Worm (Caenorhabditis elegans) whole organism, L1 larva: ENCODE data around the gene ins-10.

ENCODE experiments used
- Y116A8C.19 ChIP-seq: sonication (generic microtip); optimal IDR thresholded peaks from 2 replicates; lab custom pipeline; 2016; ENCODE audit warnings: missing compliant biosample characterization, missing genetic modification characterization, borderline replicate concordance
- aha-1 ChIP-seq: fragments of 150-350 bp; optimal IDR thresholded peaks from 2 replicates; lab custom pipeline; 2014; ENCODE audit warnings: missing biosample characterization, missing genetic modification characterization
- ama-1 ChIP-seq: fragments of 150-350 bp; optimal IDR thresholded peaks from 2 replicates; lab custom pipeline; 2014
- blmp-1 ChIP-seq: fragments of 150-350 bp; optimal IDR thresholded peaks from 2 replicates; lab custom pipeline; 2014; ENCODE audit warnings: missing biosample characterization, missing genetic modification characterization
- ceh-88 ChIP-seq: fragments of 200-800 bp; sonication (Bioruptor generic); IDR thresholded peaks from 2 replicates; pipeline ENCODE4 v1.3.6; 2022; ENCODE audit warnings: missing genetic modification characterization, missing compliant biosample characterization
- dsc-1 ChIP-seq: sonication (generic microtip); optimal IDR thresholded peaks from 2 replicates; lab custom pipeline; 2016; ENCODE audit warnings: mild to moderate bottlenecking, missing genetic modification characterization, missing compliant biosample characterization
- egl-13 ChIP-seq: sonication (generic microtip); optimal IDR thresholded peaks from 2 replicates; lab custom pipeline; 2016; ENCODE audit warnings: missing genotype, missing genetic modification reagents, missing genetic modification characterization, missing compliant biosample characterization
- elt-2 ChIP-seq: sonication (generic microtip); optimal IDR thresholded peaks from 2 replicates; lab custom pipeline; 2016; ENCODE audit warnings: missing genetic modification characterization, mild to moderate bottlenecking, inconsistent platforms, missing compliant biosample characterization, missing genetic modification reagents
- fkh-8 ChIP-seq: sonication (generic microtip); optimal IDR thresholded peaks from 2 replicates; lab custom pipeline; 2016; ENCODE audit warnings: mild to moderate bottlenecking, missing genetic modification characterization, missing compliant biosample characterization
- fos-1 ChIP-seq: fragments of 150-350 bp; optimal IDR thresholded peaks from 2 replicates; lab custom pipeline; 2014; ENCODE audit warnings: missing biosample characterization, missing genetic modification characterization
- grh-1 ChIP-seq: fragments of 200-800 bp; sonication (Bioruptor generic); IDR thresholded peaks from 2 replicates; pipeline ENCODE4 v1.3.6; 2022; ENCODE audit warnings: missing genetic modification reagents, missing genetic modification characterization, missing compliant biosample characterization
- hlh-17 ChIP-seq: fragments of 200-800 bp; sonication (Bioruptor generic); optimal IDR thresholded peaks from 2 replicates; lab custom pipeline; 2018; ENCODE audit warnings: missing genetic modification characterization, mild to moderate bottlenecking, missing compliant biosample characterization, moderate library complexity, borderline replicate concordance
- hlh-4 ChIP-seq: sonication (generic microtip); optimal IDR thresholded peaks from 2 replicates; lab custom pipeline; 2016; ENCODE audit warnings: mild to moderate bottlenecking, missing genetic modification characterization, missing compliant biosample characterization
- jun-1 ChIP-seq: fragments of 150-350 bp; optimal IDR thresholded peaks from 2 replicates; lab custom pipeline; 2014; ENCODE audit warnings: missing biosample characterization, missing genetic modification reagents, missing genetic modification characterization
- lin-14 ChIP-seq: fragments of 200-800 bp; sonication (Bioruptor generic); optimal IDR thresholded peaks from 2 replicates; lab custom pipeline; 2018; ENCODE audit warnings: mild to moderate bottlenecking, missing genetic modification characterization, moderate library complexity, missing compliant biosample characterization
- lin-15B ChIP-seq: fragments of 150-350 bp; sonication (generic microtip); optimal IDR thresholded peaks from 3 replicates; lab custom pipeline; 2014; ENCODE audit warnings: missing biosample characterization, missing genetic modification characterization
- lir-3 ChIP-seq: sonication (generic microtip); optimal IDR thresholded peaks from 2 replicates; lab custom pipeline; 2016; ENCODE audit warnings: mild to moderate bottlenecking, missing genetic modification characterization, moderate library complexity, missing compliant biosample characterization; ENCODE audit not compliant: poor library complexity
- mep-1 ChIP-seq: fragments of 150-350 bp; optimal IDR thresholded peaks from 2 replicates; lab custom pipeline; 2014; ENCODE audit warnings: missing biosample characterization, missing genetic modification characterization
- nhr-12 ChIP-seq: sonication (generic microtip); optimal IDR thresholded peaks from 2 replicates; lab custom pipeline; 2017; ENCODE audit warnings: missing biosample characterization, missing genetic modification characterization
- nhr-19 ChIP-seq: fragments of 200-800 bp; sonication (Bioruptor generic); conservative IDR thresholded peaks from 2 replicates; pipeline ENCODE4 v1.3.6; 2022; ENCODE audit warnings: missing genetic modification characterization, missing compliant biosample characterization
- nhr-20 ChIP-seq: sonication (generic microtip); optimal IDR thresholded peaks from 2 replicates; lab custom pipeline; 2016; ENCODE audit warnings: mild to moderate bottlenecking, missing genetic modification characterization, missing compliant biosample characterization
- nhr-237 ChIP-seq: fragments of 150-350 bp; optimal IDR thresholded peaks from 2 replicates; lab custom pipeline; 2014; ENCODE audit warnings: missing biosample characterization, missing genetic modification characterization
- nhr-47 ChIP-seq: sonication (generic microtip); optimal IDR thresholded peaks from 2 replicates; lab custom pipeline; 2016; ENCODE audit warnings: mild to moderate bottlenecking, missing genetic modification characterization, moderate library complexity, missing compliant biosample characterization
- nhr-71 ChIP-seq: sonication (generic microtip); optimal IDR thresholded peaks from 2 replicates; lab custom pipeline; 2016; ENCODE audit warnings: mild to moderate bottlenecking, missing genetic modification characterization, moderate library complexity, missing compliant biosample characterization
- nhr-76 ChIP-seq: sonication (generic microtip); optimal IDR thresholded peaks from 2 replicates; lab custom pipeline; 2017; ENCODE audit warnings: missing biosample characterization, missing genetic modification characterization
- nhr-84 ChIP-seq: sonication (generic microtip); optimal IDR thresholded peaks from 2 replicates; lab custom pipeline; 2017; ENCODE audit warnings: missing biosample characterization, missing genetic modification characterization
- nhr-85 ChIP-seq: sonication (generic microtip); peaks from one replicate; lab custom pipeline; 2016; ENCODE audit warnings: missing genetic modification characterization, inconsistent platforms, missing compliant biosample characterization
- nhr-90 ChIP-seq: sonication (generic microtip); optimal IDR thresholded peaks from 2 replicates; lab custom pipeline; 2016; ENCODE audit warnings: mild to moderate bottlenecking, missing genetic modification characterization, missing compliant biosample characterization; ENCODE audit not compliant: poor library complexity
- pax-3 ChIP-seq: fragments of 200-800 bp; sonication (Bioruptor generic); optimal IDR thresholded peaks from 2 replicates; lab custom pipeline; 2018; ENCODE audit warnings: mild to moderate bottlenecking, missing genetic modification characterization, moderate library complexity, missing compliant biosample characterization
- rnt-1 ChIP-seq: sonication (generic microtip); optimal IDR thresholded peaks from 2 replicates; lab custom pipeline; 2016; ENCODE audit warnings: mild to moderate bottlenecking, missing genetic modification characterization, moderate library complexity, missing compliant biosample characterization
- skn-1 ChIP-seq: fragments of 150-350 bp; optimal IDR thresholded peaks from 2 replicates; lab custom pipeline; 2014; ENCODE audit warnings: missing biosample characterization, missing genetic modification characterization
- snpc-4 ChIP-seq: fragments of 150-350 bp; optimal IDR thresholded peaks from 2 replicates; lab custom pipeline; 2014; ENCODE audit warnings: missing biosample characterization, missing genetic modification characterization
- sptf-1 ChIP-seq: fragments of 150-350 bp; optimal IDR thresholded peaks from 2 replicates; lab custom pipeline; 2014; ENCODE audit warnings: missing biosample characterization, missing genetic modification characterization
- sup-37 ChIP-seq: fragments of 200-800 bp; sonication (Bioruptor generic); optimal IDR thresholded peaks from 2 replicates; lab custom pipeline; 2018; ENCODE audit warnings: mild to moderate bottlenecking, missing genetic modification characterization, missing compliant biosample characterization
- tbx-2 ChIP-seq: sonication (generic microtip); optimal IDR thresholded peaks from 2 replicates; lab custom pipeline; 2016; ENCODE audit warnings: missing genetic modification characterization, missing compliant biosample characterization
- tlp-1 ChIP-seq: fragments of 150-350 bp; optimal IDR thresholded peaks from 2 replicates; lab custom pipeline; 2014; ENCODE audit warnings: missing biosample characterization, missing genetic modification characterization
- unc-30 ChIP-seq: sonication (generic microtip); optimal IDR thresholded peaks from 2 replicates; lab custom pipeline; 2017; ENCODE audit warnings: missing biosample characterization, missing genetic modification characterization
- unc-62 ChIP-seq: fragments of 150-350 bp; optimal IDR thresholded peaks from 2 replicates; lab custom pipeline; 2014; ENCODE audit warnings: missing biosample characterization, missing genetic modification reagents, missing genetic modification characterization
- unc-86 ChIP-seq: sonication (generic microtip); optimal IDR thresholded peaks from 2 replicates; lab custom pipeline; 2016; ENCODE audit warnings: missing genetic modification characterization, missing compliant biosample characterization
- unc-98 ChIP-seq: fragments of 200-800 bp; sonication (Bioruptor generic); IDR thresholded peaks from 2 replicates; pipeline ENCODE4 v1.3.6; 2022; ENCODE audit warnings: missing genetic modification characterization, missing compliant biosample characterization

The ins-10 gene

ce11 chrV:14033649-14034048, at the start of gene ins-10:
TSS of gene ins-10 (plus strand) at chrV:14033949.
- TF ChIP-seq hlh-4: no peak
- TF ChIP-seq pax-3 (tag; lab: Kevin White, UChicago): no peak
- no peak for TF ChIP-seq unc-86 (tag; lab: Kevin White, UChicago)
- TF ChIP-seq aha-1 (tag; lab: Kevin White, UChicago): no peak
- no peak for TF ChIP-seq nhr-20 (tag; lab: Kevin White, UChicago)
- no peak for TF ChIP-seq elt-2 (tag; lab: Kevin White, UChicago)
- no peak for TF ChIP-seq hlh-17
- no peak for TF ChIP-seq unc-62 (GFP tag; lab: Kevin White, UChicago)
- no peak for TF ChIP-seq nhr-76 (tag; lab: Kevin White, UChicago)
- no peak for TF ChIP-seq tbx-2 (tag; lab: Kevin White, UChicago)
- TF ChIP-seq nhr-85 (tag; lab: Kevin White, UChicago): no peak
- TF ChIP-seq tlp-1 (tag; lab: Kevin White, UChicago): no peak
- TF ChIP-seq snpc-4: no peak
- no peak for TF ChIP-seq rnt-1 (tag; lab: Kevin White, UChicago)
- TF ChIP-seq unc-30 (tag; lab: Kevin White, UChicago): no peak
- TF ChIP-seq nhr-84: no peak
- no peak for TF ChIP-seq mep-1
- no peak for TF ChIP-seq sptf-1 (tag; lab: Kevin White, UChicago)
- no peak for TF ChIP-seq nhr-12 (tag; lab: Kevin White, UChicago)

ce11 chrV:13984828-13985227, 48.9 kb upstream of the ins-10 start, which contains the start of gene end-1:
TSS of gene end-1 (plus strand) at chrV:13985128.
- TF ChIP-seq ama-1 (lab: Kevin White, UChicago) (no peak), Y116A8C.19 (tag; lab: Kevin White, UChicago) (no peak), unc-98 (GFP tag; lab: Robert Waterston, UW) (no peak), skn-1 (no peak), sup-37 (GFP tag; lab: Kevin White, UChicago) (no peak), lir-3 (tag; lab: Kevin White, UChicago) (no peak), egl-13 (no peak), unc-86 (tag; lab: Kevin White, UChicago) (no peak), tlp-1 (tag; lab: Kevin White, UChicago) (no peak), jun-1 (no peak), nhr-237 (no peak), lin-14 (GFP tag; lab: Kevin White, UChicago) (no peak), nhr-90 (tag; lab: Kevin White, UChicago) (no peak), fos-1 (tag; lab: Kevin White, UChicago) (no peak)

- TF ChIP-seq blmp-1 (tag; lab: Kevin White, UChicago) (no peak), elt-2 (tag; lab: Kevin White, UChicago) (peak; percentile 38), ceh-88 (GFP tag; lab: Robert Waterston, UW) (no peak), grh-1 (GFP tag; lab: Robert Waterston, UW) (no peak), nhr-19 (GFP tag; lab: Robert Waterston, UW) (no peak)
These were observed 46.9 kb upstream of the ins-10 start for ce11 chrV:13986823-13987222.

- TF ChIP-seq nhr-71: peak; percentile 23
- TF ChIP-seq dsc-1 (tag; lab: Kevin White, UChicago): peak; percentile 66
- peak; percentile 66 for TF ChIP-seq pax-3 (tag; lab: Kevin White, UChicago)
- no peak for TF ChIP-seq elt-2 (tag; lab: Kevin White, UChicago)
- no peak for TF ChIP-seq lin-15B (tag; lab: Kevin White, UChicago)
- TF ChIP-seq nhr-47 (tag; lab: Kevin White, UChicago): peak; percentile 40
- TF ChIP-seq fkh-8: peak; percentile 33
These were observed 41.3 kb upstream of the ins-10 start, which contains the start of gene droe-4 for ce11 chrV:13992485-13992884. TSS of gene droe-4 (plus strand) at chrV:13992656.
